Worm (Caenorhabditis elegans) whole organism, L1 larva: ENCODE data around the gene Y57G11B.8.

ENCODE experiments used
- egl-27 ChIP-seq, 2 experiments: fragments of 150-350 bp in 1 of 2; sonication (generic microtip); optimal IDR thresholded peaks; 3 replicates each; lab custom pipeline; 2017 to 2018; ENCODE audit warnings: missing biosample characterization in 2 of 2, missing genetic modification characterization in 2 of 2, missing genetic modification reagents in 2 of 2
- hlh-4 ChIP-seq: sonication (generic microtip); optimal IDR thresholded peaks from 2 replicates; lab custom pipeline; 2016; ENCODE audit warnings: mild to moderate bottlenecking, missing genetic modification characterization, missing compliant biosample characterization
- lin-39 ChIP-seq: fragments of 150-350 bp; optimal IDR thresholded peaks from 2 replicates; lab custom pipeline; 2014; ENCODE audit warnings: missing biosample characterization, missing genetic modification reagents, missing genetic modification characterization
- mdl-1 ChIP-seq, 2 experiments: fragments of 150-350 bp; optimal IDR thresholded peaks; 2 replicates each; lab custom pipeline; 2014 to 2017; ENCODE audit warnings: missing biosample characterization in 2 of 2, missing genetic modification characterization in 2 of 2, inconsistent platforms in 1 of 2
- nhr-237 ChIP-seq: fragments of 150-350 bp; optimal IDR thresholded peaks from 2 replicates; lab custom pipeline; 2014; ENCODE audit warnings: missing biosample characterization, missing genetic modification characterization
- skn-1 ChIP-seq: fragments of 150-350 bp; optimal IDR thresholded peaks from 2 replicates; lab custom pipeline; 2014; ENCODE audit warnings: missing biosample characterization, missing genetic modification characterization
- zag-1 ChIP-seq: fragments of 150-350 bp; optimal IDR thresholded peaks from 2 replicates; lab custom pipeline; 2014; ENCODE audit warnings: missing biosample characterization, missing genetic modification characterization
- ztf-4 ChIP-seq: fragments of 150-350 bp; optimal IDR thresholded peaks from 2 replicates; lab custom pipeline; 2014; ENCODE audit warnings: missing biosample characterization, missing genetic modification characterization

- TF ChIP-seq skn-1, result no peak
- TF ChIP-seq ztf-4, result no peak
- TF ChIP-seq zag-1 (tag; lab: Kevin White, UChicago), result no peak
- TF ChIP-seq nhr-237 (tag; lab: Kevin White, UChicago), result no peak
- TF ChIP-seq hlh-4 (tag; lab: Kevin White, UChicago), result no peak
- TF ChIP-seq mdl-1 (tag; optimal IDR thresholded peaks at IDR 0.05; lab: Kevin White, UChicago), result no peak
- no peak for TF ChIP-seq lin-39
- no peak for TF ChIP-seq egl-27 (tag; optimal IDR thresholded peaks at IDR 0.05; lab: Kevin White, UChicago)
Measured at ce11 chrIV:14621117-14621516, 42.6 kb upstream of the Y57G11B.8 start.
